Worm (Caenorhabditis elegans) whole organism, early embryonic: ENCODE data around the gene lias-1.

ENCODE experiments used
- ama-1 ChIP-seq: fragments of 150-350 bp; optimal IDR thresholded peaks from 2 replicates; lab custom pipeline; 2014
- ceh-13 ChIP-seq: fragments of 200-800 bp; sonication (Bioruptor generic); optimal IDR thresholded peaks from 2 replicates; lab custom pipeline; 2018; ENCODE audit warnings: mild to moderate bottlenecking, missing genetic modification characterization, missing compliant biosample characterization
- ets-7 ChIP-seq: sonication (generic microtip); optimal IDR thresholded peaks from 2 replicates; lab custom pipeline; 2016; ENCODE audit warnings: missing genotype, missing genetic modification characterization, missing compliant biosample characterization
- flt-1 ChIP-seq: fragments of 200-800 bp; sonication (Bioruptor generic); IDR thresholded peaks from 2 replicates; pipeline ENCODE4 v1.3.6; 2022; ENCODE audit warnings: missing genetic modification characterization, missing compliant biosample characterization
- hmbx-1 ChIP-seq: sonication (generic microtip); optimal IDR thresholded peaks from 2 replicates; lab custom pipeline; 2016; ENCODE audit warnings: mild to moderate bottlenecking, missing genetic modification characterization, missing compliant biosample characterization
- hnd-1 ChIP-seq: sonication (generic microtip); optimal IDR thresholded peaks from 2 replicates; lab custom pipeline; 2016; ENCODE audit warnings: missing genetic modification characterization, missing compliant biosample characterization

- TF ChIP-seq hnd-1 (tag; lab: Kevin White, UChicago) (no peak), ama-1 (lab: Kevin White, UChicago) (no peak), ets-7 (tag; lab: Kevin White, UChicago) (no peak), hmbx-1 (tag; lab: Kevin White, UChicago) (no peak), ceh-13 (GFP tag; lab: Kevin White, UChicago) (no peak), flt-1 (GFP tag; lab: Robert Waterston, UW) (no peak)
These were observed 29.4 kb downstream of the lias-1 start, which contains the start of gene C34C12.9 for ce11 chrIII:3475497-3475896.
